Fruit fly (Drosophila melanogaster) whole organism, prepupa: ENCODE results near the gene CG13028.

ENCODE experiments used
- CG32006 ChIP-seq: fragments of 200-800 bp; sonication (Bioruptor generic); optimal IDR thresholded peaks from 3 replicates; lab custom pipeline; 2017; ENCODE audit warnings: missing biosample characterization, mild to moderate bottlenecking, missing genetic modification characterization
- CG6808 ChIP-seq: fragments of 200-800 bp; sonication (Bioruptor generic); optimal IDR thresholded peaks from 3 replicates; lab custom pipeline; 2017; ENCODE audit warnings: missing biosample characterization, missing genetic modification characterization, mild to moderate bottlenecking, moderate library complexity, missing genetic modification reagents
- CG8632 ChIP-seq: fragments of 200-800 bp; sonication (Bioruptor generic); optimal IDR thresholded peaks from 3 replicates; lab custom pipeline; 2016; ENCODE audit warnings: missing biosample characterization, missing genetic modification characterization
- CG9139 ChIP-seq: fragments of 200-800 bp; sonication (Bioruptor generic); optimal IDR thresholded peaks from 3 replicates; lab custom pipeline; 2017; ENCODE audit warnings: missing biosample characterization, mild to moderate bottlenecking, missing genetic modification characterization
- Eip93F ChIP-seq: fragments of 200-800 bp; sonication (Bioruptor generic); optimal IDR thresholded peaks from 2 replicates; lab custom pipeline; 2016; ENCODE audit warnings: missing biosample characterization, mild to moderate bottlenecking, missing genetic modification characterization
- Ets21C ChIP-seq: fragments of 200-800 bp; sonication (Bioruptor generic); optimal IDR thresholded peaks from 3 replicates; lab custom pipeline; 2016; ENCODE audit warnings: missing biosample characterization, missing genetic modification characterization
- OdsH ChIP-seq: fragments of 200-800 bp; sonication (Bioruptor generic); optimal IDR thresholded peaks from 3 replicates; lab custom pipeline; 2016; ENCODE audit warnings: missing biosample characterization, missing genetic modification characterization
- Smox ChIP-seq: fragments of 200-800 bp; sonication (Bioruptor generic); optimal IDR thresholded peaks from 3 replicates; lab custom pipeline; 2016; ENCODE audit warnings: missing biosample characterization, missing genetic modification characterization
- Sox15 ChIP-seq: fragments of 200-800 bp; sonication (Bioruptor generic); optimal IDR thresholded peaks from 3 replicates; lab custom pipeline; 2016; ENCODE audit warnings: missing biosample characterization, missing genetic modification characterization
- esn ChIP-seq: fragments of 200-800 bp; sonication (Bioruptor generic); optimal IDR thresholded peaks from 2 replicates; lab custom pipeline; 2016; ENCODE audit warnings: missing biosample characterization, mild to moderate bottlenecking, missing genetic modification characterization, moderate library complexity
- spab ChIP-seq: fragments of 200-800 bp; sonication (Bioruptor generic); optimal IDR thresholded peaks from 2 replicates; lab custom pipeline; 2017; ENCODE audit warnings: missing biosample characterization, mild to moderate bottlenecking, missing genetic modification characterization, missing genetic modification reagents
- svp ChIP-seq: fragments of 200-800 bp; sonication (Bioruptor generic); peaks from one replicate; lab custom pipeline; 2016; ENCODE audit warnings: missing biosample characterization, missing genetic modification characterization

DNA sequence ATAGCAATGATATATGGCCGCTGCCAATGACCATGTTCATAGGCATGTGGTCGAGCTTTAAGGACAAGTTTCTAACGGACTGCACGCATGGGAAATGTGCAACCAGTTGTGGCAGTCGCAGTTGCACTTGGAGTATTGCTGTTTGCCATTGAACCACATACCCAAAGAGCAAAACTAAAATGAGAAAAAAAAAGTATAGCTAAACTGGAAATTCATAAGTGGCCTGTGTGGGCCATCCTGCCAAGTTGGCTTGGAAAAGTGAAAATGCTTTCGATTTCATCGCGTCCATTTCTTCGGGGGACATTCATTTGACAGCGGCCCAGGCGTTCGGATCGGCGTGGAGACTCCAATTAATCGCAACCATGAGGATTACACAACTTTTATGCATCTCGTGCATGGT, 21.0 kb downstream of the CG13028 start, which contains the start of gene Obp73a:
- TF ChIP-seq Smox (no peak), CG8632 (GFP tag; lab: Kevin White, UChicago) (no peak), Eip93F (GFP tag; lab: Kevin White, UChicago) (no peak), svp (GFP tag; lab: Kevin White, UChicago) (no peak), CG6808 (GFP tag; lab: Kevin White, UChicago) (no peak), CG9139 (no peak), esn (GFP tag; lab: Kevin White, UChicago) (no peak), spab (GFP tag; lab: Kevin White, UChicago) (no peak), Ets21C (GFP tag; lab: Kevin White, UChicago) (no peak), CG32006 (GFP tag; lab: Kevin White, UChicago) (no peak), OdsH (GFP tag; lab: Kevin White, UChicago) (no peak), Sox15 (no peak)
